Fruit fly (Drosophila melanogaster): ENCODE data around the gene Bet5.

- TF ChIP-seq fru (GFP tag; optimal IDR thresholded peaks at IDR 0.05) = no peak
- TF ChIP-seq h (GFP tag; optimal IDR thresholded peaks at IDR 0.05) = no peak
- no peak for TF ChIP-seq dmrt93B (GFP tag; optimal IDR thresholded peaks at IDR 0.05)
These were observed at the start of gene Bet5 for dm6 chr3R:30179934-30180333.

Measured in whole organism, wandering third instar larva.